Fruit fly (Drosophila melanogaster) whole organism, adult: ENCODE measurements around the gene Mst36Fb.

Experiments used
- CG11617 ChIP-seq: fragments of 200-800 bp; sonication (Bioruptor generic); optimal IDR thresholded peaks from 2 replicates; lab custom pipeline; 2017; ENCODE audit warnings: mild to moderate bottlenecking, missing biosample characterization, missing genetic modification reagents, missing genetic modification characterization
- CG12768 ChIP-seq: fragments of 200-800 bp; sonication (Bioruptor generic); optimal IDR thresholded peaks from 2 replicates; lab custom pipeline; 2017; ENCODE audit warnings: missing biosample characterization, missing genetic modification characterization, mild to moderate bottlenecking, moderate library complexity, missing genetic modification reagents
- CG14711 ChIP-seq: fragments of 200-800 bp; sonication (Bioruptor generic); optimal IDR thresholded peaks from 2 replicates; lab custom pipeline; 2018; ENCODE audit warnings: missing biosample characterization, mild to moderate bottlenecking, missing genetic modification characterization, moderate library complexity
- CG1620 ChIP-seq: fragments of 200-800 bp; sonication (Bioruptor generic); optimal IDR thresholded peaks from 2 replicates; lab custom pipeline; 2016; ENCODE audit warnings: missing biosample characterization, missing genetic modification characterization
- CG33017 ChIP-seq: fragments of 200-800 bp; sonication (Bioruptor generic); optimal IDR thresholded peaks from 2 replicates; lab custom pipeline; 2018; ENCODE audit warnings: missing biosample characterization, mild to moderate bottlenecking, missing genetic modification characterization, moderate library complexity
- CG5204 ChIP-seq: fragments of 200-800 bp; sonication (Bioruptor generic); optimal IDR thresholded peaks from 2 replicates; lab custom pipeline; 2016; ENCODE audit warnings: missing biosample characterization, missing genetic modification characterization
- CG7045 ChIP-seq: fragments of 200-800 bp; sonication (Bioruptor generic); optimal IDR thresholded peaks from 2 replicates; lab custom pipeline; 2017; ENCODE audit warnings: missing biosample characterization, mild to moderate bottlenecking, missing genetic modification characterization
- CG7101 ChIP-seq: fragments of 200-800 bp; sonication (Bioruptor generic); optimal IDR thresholded peaks from 2 replicates; lab custom pipeline; 2018; ENCODE audit warnings: missing biosample characterization, mild to moderate bottlenecking, missing genetic modification characterization, moderate library complexity
- Clk ChIP-seq: fragments of 200-800 bp; sonication (Bioruptor generic); optimal IDR thresholded peaks from 2 replicates; lab custom pipeline; 2017; ENCODE audit warnings: missing biosample characterization, missing genetic modification characterization
- Crg-1 ChIP-seq: fragments of 200-800 bp; sonication (Bioruptor generic); optimal IDR thresholded peaks from 2 replicates; lab custom pipeline; 2016; ENCODE audit warnings: missing biosample characterization, missing genetic modification characterization
- Hr96 ChIP-seq: fragments of 200-800 bp; sonication (Bioruptor generic); optimal IDR thresholded peaks from 2 replicates; lab custom pipeline; 2016; ENCODE audit warnings: missing biosample characterization, missing genetic modification characterization
- Mnt ChIP-seq: fragments of 200-800 bp; sonication (Bioruptor generic); optimal IDR thresholded peaks from 2 replicates; lab custom pipeline; 2016; ENCODE audit warnings: missing biosample characterization, mild to moderate bottlenecking, missing genetic modification characterization
- bab1 ChIP-seq: fragments of 200-800 bp; sonication (Bioruptor generic); optimal IDR thresholded peaks from 3 replicates; lab custom pipeline; 2019; ENCODE audit warnings: missing biosample characterization, mild to moderate bottlenecking, missing genetic modification characterization, moderate library complexity
- cic ChIP-seq: fragments of 200-800 bp; sonication (Bioruptor generic); optimal IDR thresholded peaks from 2 replicates; lab custom pipeline; 2017; ENCODE audit warnings: missing biosample characterization, mild to moderate bottlenecking, missing genetic modification characterization, moderate library complexity
- cnc ChIP-seq, 2 experiments: fragments of >200 bp; optimal IDR thresholded peaks; 2 replicates each; lab custom pipeline; 2017
- kay ChIP-seq: fragments of 200-800 bp; sonication (Bioruptor generic); peaks from one replicate; lab custom pipeline; 2016; ENCODE audit warnings: missing biosample characterization, missing genetic modification characterization, borderline replicate concordance
- ovo ChIP-seq: fragments of 200-800 bp; sonication (Bioruptor generic); optimal IDR thresholded peaks from 2 replicates; lab custom pipeline; 2016; ENCODE audit warnings: missing biosample characterization, missing genetic modification characterization
- pad ChIP-seq: fragments of 200-800 bp; sonication (Bioruptor generic); optimal IDR thresholded peaks from 3 replicates; lab custom pipeline; 2017; ENCODE audit warnings: missing biosample characterization, missing genetic modification characterization, mild to moderate bottlenecking, moderate library complexity, missing genetic modification reagents
- tj ChIP-seq: fragments of 200-800 bp; sonication (Bioruptor generic); optimal IDR thresholded peaks from 3 replicates; lab custom pipeline; 2017; ENCODE audit warnings: missing biosample characterization, mild to moderate bottlenecking, missing genetic modification characterization, moderate library complexity
- toe ChIP-seq: fragments of 200-800 bp; sonication (Bioruptor generic); optimal IDR thresholded peaks from 2 replicates; lab custom pipeline; 2016; ENCODE audit warnings: missing biosample characterization, missing genetic modification characterization

The Mst36Fb gene

DNA sequence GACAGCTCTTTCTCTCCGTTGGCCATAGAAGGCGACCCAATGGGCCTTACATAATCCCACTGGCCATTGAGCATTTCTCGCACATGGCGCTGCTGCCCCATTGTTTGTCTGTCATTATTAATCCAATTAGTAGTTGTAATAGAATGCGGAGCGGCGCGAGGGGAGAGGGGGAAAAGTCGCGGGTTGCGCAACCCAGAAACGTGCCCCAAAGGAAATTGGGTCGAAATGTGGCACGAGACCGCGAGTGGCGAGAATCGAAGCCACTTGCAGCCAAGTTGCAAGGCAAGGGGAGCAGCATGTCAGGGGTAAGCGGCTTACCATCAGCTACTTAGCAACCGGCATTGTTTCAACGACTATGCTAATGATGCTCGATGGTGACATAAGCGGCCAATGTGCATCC, 50.5 kb downstream of the Mst36Fb start:
- TF ChIP-seq ovo (GFP tag; lab: Kevin White, UChicago) (no peak), cic (no peak), CG33017 (no peak), Clk (no peak), Hr96 (GFP tag; lab: Kevin White, UChicago) (no peak), pad (GFP tag; lab: Kevin White, UChicago) (no peak), CG7101 (tag; lab: Kevin White, UChicago) (no peak), tj (GFP tag; lab: Kevin White, UChicago) (no peak), Crg-1 (GFP tag; lab: Kevin White, UChicago) (no peak), CG11617 (GFP tag; lab: Kevin White, UChicago) (no peak), kay (GFP tag; lab: Kevin White, UChicago) (no peak), CG14711 (tag; lab: Kevin White, UChicago) (no peak), CG1620 (GFP tag; lab: Kevin White, UChicago) (no peak), CG12768 (GFP tag; lab: Kevin White, UChicago) (no peak), toe (GFP tag; lab: Kevin White, UChicago) (no peak), bab1 (no peak), cnc (optimal IDR thresholded peaks at IDR 0.05; lab: Kevin White, UChicago) (no peak), Mnt (no peak), CG7045 (GFP tag; lab: Kevin White, UChicago) (no peak)

DNA sequence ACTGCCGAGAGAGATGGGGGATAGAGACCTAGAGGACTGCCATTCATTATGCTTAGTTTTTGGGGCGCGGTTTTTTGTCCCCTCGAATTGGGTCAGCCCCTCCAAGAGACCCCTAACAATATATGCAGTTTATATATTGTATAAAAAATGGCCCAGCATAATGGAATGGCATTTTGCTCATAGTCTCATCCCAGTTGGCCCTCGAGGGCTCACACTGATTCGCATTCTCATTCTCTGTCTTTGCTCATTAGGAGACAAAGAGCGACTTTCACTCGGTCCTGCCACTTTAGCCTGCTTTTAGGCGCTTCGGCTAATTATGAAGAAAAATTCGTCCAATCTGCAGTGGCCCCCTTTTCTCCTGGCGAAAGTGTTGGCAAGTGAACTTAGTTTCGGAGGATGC, 51.5 kb downstream of the Mst36Fb start:
- TF ChIP-seq cic, result no peak
- no peak for TF ChIP-seq ovo (GFP tag; lab: Kevin White, UChicago)
- TF ChIP-seq pad (GFP tag; lab: Kevin White, UChicago), result no peak
- TF ChIP-seq Clk, result no peak
- no peak for TF ChIP-seq Crg-1 (GFP tag; lab: Kevin White, UChicago)
- no peak for TF ChIP-seq Hr96 (GFP tag; lab: Kevin White, UChicago)
- TF ChIP-seq Mnt, result no peak
- no peak for TF ChIP-seq CG5204 (GFP tag; lab: Kevin White, UChicago)
- no peak for TF ChIP-seq CG7045 (GFP tag; lab: Kevin White, UChicago)
- no peak for TF ChIP-seq cnc (optimal IDR thresholded peaks at IDR 0.05; lab: Kevin White, UChicago)
- no peak for TF ChIP-seq CG7101 (tag; lab: Kevin White, UChicago)
- no peak for TF ChIP-seq tj (GFP tag; lab: Kevin White, UChicago)
- TF ChIP-seq kay (GFP tag; lab: Kevin White, UChicago), result no peak
